Fruit fly (Drosophila melanogaster) whole organism, embryonic: ENCODE measurements around the gene CG9467.
A peak's percentile ranks its signal among the peaks of the same experiment; 100 is the strongest.

Source experiments
- CG10654 ChIP-seq: fragments of 200-800 bp; sonication (Bioruptor generic); optimal IDR thresholded peaks from 2 replicates; lab custom pipeline; 2016; ENCODE audit warnings: missing biosample characterization, missing genetic modification characterization
- CG11085 ChIP-seq: fragments of 200-800 bp; sonication (Bioruptor generic); IDR thresholded peaks from 2 replicates; pipeline ENCODE4 v1.3.6; 2022; ENCODE audit warnings: missing biosample characterization, missing genetic modification characterization
- CG12071 ChIP-seq: fragments of 200-800 bp; sonication (Bioruptor generic); optimal IDR thresholded peaks from 3 replicates; lab custom pipeline; 2018; ENCODE audit warnings: missing biosample characterization, mild to moderate bottlenecking, missing genetic modification characterization
- CG12155 ChIP-seq: fragments of 200-800 bp; sonication (Bioruptor generic); optimal IDR thresholded peaks from 3 replicates; lab custom pipeline; 2016; ENCODE audit warnings: missing biosample characterization, missing genetic modification characterization
- CG12744 ChIP-seq: fragments of 200-800 bp; sonication (Bioruptor generic); optimal IDR thresholded peaks from 2 replicates; lab custom pipeline; 2016; ENCODE audit warnings: missing biosample characterization, missing genetic modification characterization
- CG14441 ChIP-seq: fragments of 200-800 bp; sonication (Bioruptor generic); IDR thresholded peaks from 2 replicates; pipeline ENCODE4 v1.3.6; 2022; ENCODE audit warnings: missing biosample characterization, missing genetic modification characterization
- CG14710 ChIP-seq: fragments of 200-800 bp; sonication (Bioruptor generic); optimal IDR thresholded peaks from 3 replicates; lab custom pipeline; 2019; ENCODE audit warnings: missing biosample characterization, mild to moderate bottlenecking, missing genetic modification characterization, moderate library complexity
- CG14860 ChIP-seq: fragments of 200-800 bp; sonication (Bioruptor generic); IDR thresholded peaks from 3 replicates; pipeline ENCODE4 v1.3.6; 2022; ENCODE audit warnings: missing biosample characterization, missing genetic modification characterization; ENCODE audit not compliant: partially characterized antibody
- CG15601 ChIP-seq: fragments of 200-800 bp; sonication (Bioruptor generic); optimal IDR thresholded peaks from 3 replicates; lab custom pipeline; 2019; ENCODE audit warnings: missing biosample characterization, mild to moderate bottlenecking, missing genetic modification characterization, moderate library complexity
- CG18262 ChIP-seq: fragments of 200-800 bp; optimal IDR thresholded peaks from 3 replicates; lab custom pipeline; 2019; ENCODE audit warnings: missing biosample characterization, mild to moderate bottlenecking, missing genetic modification characterization, moderate library complexity
- CG18619 ChIP-seq: fragments of 200-800 bp; sonication (Bioruptor generic); optimal IDR thresholded peaks from 3 replicates; lab custom pipeline; 2017; ENCODE audit warnings: missing biosample characterization, mild to moderate bottlenecking, missing genetic modification characterization
- CG2116 ChIP-seq: fragments of 200-800 bp; sonication (Bioruptor generic); optimal IDR thresholded peaks from 3 replicates; lab custom pipeline; 2018; ENCODE audit warnings: missing biosample characterization, mild to moderate bottlenecking, missing genetic modification characterization
- CG33557 ChIP-seq: fragments of 200-800 bp; sonication (Bioruptor generic); optimal IDR thresholded peaks from 2 replicates; lab custom pipeline; 2019; ENCODE audit warnings: missing biosample characterization, mild to moderate bottlenecking, missing genetic modification characterization, moderate library complexity
- CG3995 ChIP-seq: fragments of 200-800 bp; sonication (Bioruptor generic); optimal IDR thresholded peaks from 3 replicates; lab custom pipeline; 2016; ENCODE audit warnings: missing biosample characterization, missing genetic modification characterization
- CG4617 ChIP-seq: fragments of 200-800 bp; sonication (Bioruptor generic); optimal IDR thresholded peaks from 3 replicates; lab custom pipeline; 2016; ENCODE audit warnings: missing biosample characterization, missing genetic modification characterization, borderline replicate concordance
- CG4820 ChIP-seq: fragments of 200-800 bp; sonication (Bioruptor generic); optimal IDR thresholded peaks from 3 replicates; lab custom pipeline; 2016; ENCODE audit warnings: missing biosample characterization, missing genetic modification characterization
- CG4854 ChIP-seq: fragments of 200-800 bp; sonication (Bioruptor generic); optimal IDR thresholded peaks from 2 replicates; lab custom pipeline; 2016; ENCODE audit warnings: missing biosample characterization, missing genetic modification characterization, inconsistent platforms
- CG7357 ChIP-seq: fragments of 200-800 bp; sonication (Bioruptor generic); IDR thresholded peaks from 3 replicates; pipeline ENCODE4 v1.3.6; 2022; ENCODE audit warnings: missing biosample characterization, missing genetic modification characterization
- CG7786 ChIP-seq: fragments of 200-800 bp; sonication (Bioruptor generic); optimal IDR thresholded peaks from 2 replicates; lab custom pipeline; 2016; ENCODE audit warnings: missing biosample characterization, missing genetic modification characterization
- CG9727 ChIP-seq: fragments of 200-800 bp; sonication (Bioruptor generic); optimal IDR thresholded peaks from 3 replicates; lab custom pipeline; 2017; ENCODE audit warnings: missing biosample characterization, mild to moderate bottlenecking, missing genetic modification characterization
- CG9932 ChIP-seq: fragments of 200-800 bp; sonication (Bioruptor generic); IDR thresholded peaks from 2 replicates; pipeline ENCODE4 v1.3.6; 2022; ENCODE audit warnings: missing biosample characterization, missing genetic modification characterization
- Dip3 ChIP-seq: fragments of 200-800 bp; sonication (Bioruptor generic); optimal IDR thresholded peaks from 3 replicates; lab custom pipeline; 2016; ENCODE audit warnings: missing biosample characterization, missing genetic modification characterization
- MBD-R2 ChIP-seq: fragments of 200-800 bp; sonication (Bioruptor generic); IDR thresholded peaks from 2 replicates; pipeline ENCODE4 v1.3.6; 2022; ENCODE audit warnings: missing biosample characterization, missing genetic modification characterization
- Mad ChIP-seq: fragments of 200-800 bp; sonication (Bioruptor generic); optimal IDR thresholded peaks from 2 replicates; lab custom pipeline; 2016; ENCODE audit warnings: missing biosample characterization, missing genetic modification characterization
- PHDP ChIP-seq: fragments of 200-800 bp; sonication (Bioruptor generic); optimal IDR thresholded peaks from 3 replicates; lab custom pipeline; 2018; ENCODE audit warnings: missing biosample characterization, mild to moderate bottlenecking, missing genetic modification characterization, moderate library complexity
- Ptx1 ChIP-seq: fragments of 200-800 bp; sonication (Bioruptor generic); IDR thresholded peaks from 2 replicates; pipeline ENCODE4 v1.3.6; 2022; ENCODE audit warnings: missing biosample characterization, missing genetic modification characterization
- Sin3A ChIP-seq: fragments of >200 bp; optimal IDR thresholded peaks from 2 replicates; lab custom pipeline; 2018
- Trl ChIP-seq, 3 experiments: fragments of >200 bp in 2 of 3; fragments of 200-800 bp in 1 of 3; sonication (Bioruptor generic) in 1 of 3; optimal IDR thresholded peaks; 2 replicates in 1 of 3; 3 replicates in 2 of 3; lab custom pipeline; 2016 to 2017; ENCODE audit warnings: missing biosample characterization in 1 of 3, missing genetic modification characterization in 1 of 3
- bbx ChIP-seq: fragments of 200-800 bp; sonication (Bioruptor generic); IDR thresholded peaks from 2 replicates; pipeline ENCODE4 v1.3.6; 2022; ENCODE audit warnings: missing biosample characterization, missing genetic modification characterization; ENCODE audit not compliant: partially characterized antibody
- chinmo ChIP-seq: fragments of 200-800 bp; sonication (Bioruptor generic); IDR thresholded peaks from 4 replicates; pipeline ENCODE4 v1.3.6; 2022; ENCODE audit warnings: missing biosample characterization, missing genetic modification characterization; ENCODE audit not compliant: partially characterized antibody
- dmrt11E ChIP-seq: fragments of 200-800 bp; sonication (Bioruptor generic); optimal IDR thresholded peaks from 3 replicates; lab custom pipeline; 2018; ENCODE audit warnings: missing biosample characterization, mild to moderate bottlenecking, missing genetic modification characterization, moderate library complexity
- fru ChIP-seq: fragments of >200 bp; optimal IDR thresholded peaks from 2 replicates; lab custom pipeline; 2017
- grau ChIP-seq: fragments of 200-800 bp; optimal IDR thresholded peaks from 3 replicates; lab custom pipeline; 2019; ENCODE audit warnings: missing biosample characterization, mild to moderate bottlenecking, missing genetic modification characterization, moderate library complexity
- gsb-n ChIP-seq: fragments of 200-800 bp; sonication (Bioruptor generic); optimal IDR thresholded peaks from 3 replicates; lab custom pipeline; 2018; ENCODE audit warnings: missing biosample characterization, mild to moderate bottlenecking, missing genetic modification characterization
- hkb ChIP-seq, 2 experiments: fragments of 200-800 bp in 1 of 2; fragments of >200 bp in 1 of 2; sonication (Bioruptor generic) in 1 of 2; IDR thresholded peaks in 1 of 2; optimal IDR thresholded peaks in 1 of 2; 2 replicates each; pipeline versions ENCODE4 v1.3.6 to Lab custom; 2017 to 2022; ENCODE audit warnings: missing biosample characterization in 1 of 2, missing genetic modification characterization in 1 of 2
- lola ChIP-seq, 3 experiments: fragments of >200 bp in 2 of 3; fragments of 200-800 bp in 1 of 3; sonication (Bioruptor generic) in 1 of 3; optimal IDR thresholded peaks; 2 replicates each; lab custom pipeline; 2017 to 2019; ENCODE audit warnings: missing biosample characterization in 3 of 3, missing genetic modification characterization in 3 of 3, mild to moderate bottlenecking in 1 of 3, moderate library complexity in 1 of 3
- lov ChIP-seq, 2 experiments: fragments of 200-800 bp in 1 of 2; fragments of >200 bp in 1 of 2; sonication (Bioruptor generic) in 1 of 2; IDR thresholded peaks in 1 of 2; optimal IDR thresholded peaks in 1 of 2; 2 replicates in 1 of 2; 3 replicates in 1 of 2; pipeline versions ENCODE4 v1.3.6 to Lab custom; 2017 to 2022; ENCODE audit warnings: missing biosample characterization in 1 of 2, missing genetic modification characterization in 1 of 2
- nom ChIP-seq: fragments of 200-800 bp; sonication (Bioruptor generic); optimal IDR thresholded peaks from 2 replicates; lab custom pipeline; 2017; ENCODE audit warnings: missing biosample characterization, missing genetic modification characterization, mild to moderate bottlenecking, moderate library complexity, missing genetic modification reagents
- pho ChIP-seq: fragments of 200-800 bp; sonication (Bioruptor generic); optimal IDR thresholded peaks from 2 replicates; lab custom pipeline; 2016; ENCODE audit warnings: missing biosample characterization, missing genetic modification characterization
- phol ChIP-seq: fragments of 200-800 bp; sonication (Bioruptor generic); optimal IDR thresholded peaks from 3 replicates; lab custom pipeline; 2018; ENCODE audit warnings: missing biosample characterization, mild to moderate bottlenecking, missing genetic modification characterization, moderate library complexity
- schlank ChIP-seq: fragments of 200-800 bp; sonication (Bioruptor generic); optimal IDR thresholded peaks from 2 replicates; lab custom pipeline; 2018; ENCODE audit warnings: missing biosample characterization, mild to moderate bottlenecking, missing genetic modification characterization
- sens ChIP-seq: fragments of 200-800 bp; sonication (Bioruptor generic); peaks from one replicate; lab custom pipeline; 2016; ENCODE audit warnings: missing biosample characterization, missing genetic modification characterization
- so ChIP-seq: fragments of 200-800 bp; sonication (Bioruptor generic); IDR thresholded peaks from 3 replicates; pipeline ENCODE4 v1.3.6; 2022; ENCODE audit warnings: missing biosample characterization, missing genetic modification characterization
- ssp ChIP-seq: fragments of 200-800 bp; sonication (Bioruptor generic); IDR thresholded peaks from 2 replicates; pipeline ENCODE4 v1.3.6; 2022; ENCODE audit warnings: missing biosample characterization, missing genetic modification characterization
- tll ChIP-seq, 2 experiments: fragments of 200-800 bp in 1 of 2; fragments of >200 bp in 1 of 2; sonication (Bioruptor generic) in 1 of 2; optimal IDR thresholded peaks; 2 replicates each; lab custom pipeline; 2017 to 2019; ENCODE audit warnings: missing biosample characterization in 2 of 2, missing genetic modification characterization in 2 of 2, mild to moderate bottlenecking in 1 of 2, moderate library complexity in 1 of 2
- unc-4 ChIP-seq: fragments of 200-800 bp; sonication (Bioruptor generic); IDR thresholded peaks from 2 replicates; pipeline ENCODE4 v1.3.6; 2022; ENCODE audit warnings: missing biosample characterization, missing genetic modification characterization; ENCODE audit not compliant: partially characterized antibody
- vfl ChIP-seq: fragments of 200-800 bp; sonication (Bioruptor generic); optimal IDR thresholded peaks from 2 replicates; lab custom pipeline; 2016; ENCODE audit warnings: missing biosample characterization, missing genetic modification characterization
- zen ChIP-seq: fragments of 200-800 bp; sonication (Bioruptor generic); optimal IDR thresholded peaks from 3 replicates; lab custom pipeline; 2018; ENCODE audit warnings: missing biosample characterization, mild to moderate bottlenecking, missing genetic modification characterization, moderate library complexity

Gene CG9467

dm6 chr3R:9791177-9791806, 9.5 kb downstream of the CG9467 start, which contains the start of the genes CG12945 and CG8507 (continued):
- TF ChIP-seq so (GFP tag; lab: Robert Waterston, UW) (no peak), CG14710 (tag; lab: Kevin White, UChicago) (peak; percentile 70), CG15601 (tag; lab: Kevin White, UChicago) (peak; percentile 35), CG12155 (GFP tag; lab: Kevin White, UChicago) (peak; percentile 35), fru (no peak), CG14441 (GFP tag; lab: Robert Waterston, UW) (0 out of 2 replicates have a peak, but pooled peaks have one; percentile 17), lola (GFP tag; optimal IDR thresholded peaks at IDR 0.05; lab: Kevin White, UChicago) (peak in 1 of 3 experiments; percentile 54), unc-4 (GFP tag; lab: Robert Waterston, UW) (0 out of 2 replicates have a peak, but pooled peaks have one; percentile 31), Trl (optimal IDR thresholded peaks at IDR 0.05; lab: Kevin White, UChicago) (no peak), Trl (GFP tag; optimal IDR thresholded peaks at IDR 0.05; lab: Kevin White, UChicago) (peak; percentile 4), CG4617 (GFP tag; lab: Kevin White, UChicago) (peak; percentile 41), schlank (no peak), Sin3A (lab: Kevin White, UChicago) (peak; percentile 85), CG9932 (GFP tag; lab: Robert Waterston, UW) (peak; percentile 67), CG18262 (tag; lab: Kevin White, UChicago) (peak; percentile 48), vfl (GFP tag; lab: Kevin White, UChicago) (peak; percentile 46), sens (GFP tag; lab: Kevin White, UChicago) (peak; percentile 85), pho (GFP tag; lab: Kevin White, UChicago) (peak; percentile 33), CG14860 (GFP tag; lab: Robert Waterston, UW) (no peak), Mad (GFP tag; lab: Kevin White, UChicago) (peak; percentile 39), bbx (GFP tag; lab: Robert Waterston, UW) (0 out of 2 replicates have a peak, but pooled peaks have one; percentile 18), grau (tag; lab: Kevin White, UChicago) (peak; percentile 63), CG33557 (no peak), phol (tag; lab: Kevin White, UChicago) (peak; percentile 68), CG7786 (GFP tag; lab: Kevin White, UChicago) (peak; percentile 38), CG12744 (GFP tag; lab: Kevin White, UChicago) (peak; percentile 43), hkb (optimal IDR thresholded peaks at IDR 0.05; lab: Kevin White, UChicago) (no peak), hkb (GFP tag; IDR thresholded peaks at IDR 0.05; lab: Robert Waterston, UW) (no peak), dmrt11E (peak; percentile 4), CG4854 (GFP tag; lab: Kevin White, UChicago) (no peak), CG12071 (GFP tag; lab: Kevin White, UChicago) (no peak), CG4820 (GFP tag; lab: Kevin White, UChicago) (peak; percentile 39), CG9727 (GFP tag; lab: Kevin White, UChicago) (peak; percentile 42), nom (GFP tag; lab: Kevin White, UChicago) (peak; percentile 8), lov (optimal IDR thresholded peaks at IDR 0.05; lab: Kevin White, UChicago) (no peak), lov (GFP tag; IDR thresholded peaks at IDR 0.05; lab: Robert Waterston, UW) (no peak), Ptx1 (GFP tag; lab: Robert Waterston, UW) (peak; percentile 44), CG7357 (GFP tag; lab: Robert Waterston, UW) (no peak), zen (tag; lab: Kevin White, UChicago) (peak; percentile 25), gsb-n (no peak), tll (GFP tag; optimal IDR thresholded peaks at IDR 0.05; lab: Kevin White, UChicago) (peak in 1 of 2 experiments; percentile 47), ssp (peak; percentile 40), PHDP (tag; lab: Kevin White, UChicago) (peak; percentile 48), CG10654 (GFP tag; lab: Kevin White, UChicago) (peak; percentile 4), chinmo (GFP tag; lab: Robert Waterston, UW) (no peak), CG18619 (GFP tag; lab: Kevin White, UChicago) (peak; percentile 14), CG2116 (peak; percentile 59), CG11085 (GFP tag; lab: Robert Waterston, UW) (no peak), Dip3 (GFP tag; lab: Kevin White, UChicago) (peak; percentile 52), CG3995 (GFP tag; lab: Kevin White, UChicago) (peak; percentile 88), MBD-R2 (GFP tag; lab: Robert Waterston, UW) (peak; percentile 75)
